Worm (Caenorhabditis elegans): ENCODE data around the gene pas-1.

pas-1 gene

ce11 chrV:14447240-14447763 lies 24.9 kb upstream of the pas-1 start, which contains the start of the genes dlat-1 and fntb-1:
Gene dlat-1 (minus strand): TSS chrV:14447290.
Gene fntb-1 (plus strand): TSS chrV:14447651.
- TF ChIP-seq Y22D7AL.16 (tag; optimal IDR thresholded peaks at IDR 0.05) = no peak
- TF ChIP-seq elt-2 (tag; optimal IDR thresholded peaks at IDR 0.05) = peak; percentile 89

ce11 chrV:14446453-14446852 lies 24.0 kb upstream of the pas-1 start:
- TF ChIP-seq T23F11.4 (GFP tag; optimal IDR thresholded peaks at IDR 0.05) = no peak
- TF ChIP-seq zip-5 (tag; optimal IDR thresholded peaks at IDR 0.05) = no peak
- TF ChIP-seq madf-2 (tag; optimal IDR thresholded peaks at IDR 0.05) = no peak
- no peak for TF ChIP-seq ceh-18 (tag; optimal IDR thresholded peaks at IDR 0.05)
- no peak for TF ChIP-seq hlh-8 (tag; optimal IDR thresholded peaks at IDR 0.05)
- TF ChIP-seq C08G9.2 (tag; optimal IDR thresholded peaks at IDR 0.05) = no peak
- no peak for TF ChIP-seq ceh-45 (GFP tag; IDR thresholded peaks at IDR 0.05)
- TF ChIP-seq ceh-31 (tag; optimal IDR thresholded peaks at IDR 0.05) = no peak
- TF ChIP-seq nfya-1 (tag; optimal IDR thresholded peaks at IDR 0.05) = no peak
- no peak for TF ChIP-seq ceh-19 (GFP tag; optimal IDR thresholded peaks at IDR 0.05)
- TF ChIP-seq ref-2 (tag; optimal IDR thresholded peaks at IDR 0.05) = no peak
- no peak for TF ChIP-seq ceh-48 (tag; optimal IDR thresholded peaks at IDR 0.05)
- no peak for TF ChIP-seq dve-1 (tag; optimal IDR thresholded peaks at IDR 0.05)
- no peak for TF ChIP-seq ztf-16 (tag; optimal IDR thresholded peaks at IDR 0.05)
- TF ChIP-seq unc-86 (tag; optimal IDR thresholded peaks at IDR 0.05) = no peak
- no peak for TF ChIP-seq hlh-30 (tag; optimal IDR thresholded peaks at IDR 0.05; ENCODE audit: insufficient read depth)
- TF ChIP-seq pat-9 (tag; optimal IDR thresholded peaks at IDR 0.05) = no peak
- TF ChIP-seq ahr-1 (tag; optimal IDR thresholded peaks at IDR 0.05) = no peak
- TF ChIP-seq eyg-1 (tag; optimal IDR thresholded peaks at IDR 0.05) = no peak
- TF ChIP-seq ceh-34 (tag; optimal IDR thresholded peaks at IDR 0.05) = no peak

- TF ChIP-seq ceh-31 (tag; optimal IDR thresholded peaks at IDR 0.05) (peak; percentile 83), lim-6 (tag; optimal IDR thresholded peaks at IDR 0.05) (peak; percentile 50), ceh-2 (tag; optimal IDR thresholded peaks at IDR 0.05) (peak; percentile 45), C08G9.2 (tag; optimal IDR thresholded peaks at IDR 0.05) (peak; percentile 68), zip-5 (tag; optimal IDR thresholded peaks at IDR 0.05) (peak; percentile 23), ceh-14 (tag; optimal IDR thresholded peaks at IDR 0.05) (peak; percentile 50), dmd-4 (tag; optimal IDR thresholded peaks at IDR 0.05; ENCODE audit: borderline replicate concordance) (peak; percentile 34), fax-1 (tag; optimal IDR thresholded peaks at IDR 0.05) (peak; percentile 25), tbx-2 (tag; optimal IDR thresholded peaks at IDR 0.05) (peak; percentile 72), tbx-7 (tag; optimal IDR thresholded peaks at IDR 0.05) (peak; percentile 25), rnt-1 (tag; optimal IDR thresholded peaks at IDR 0.05) (peak; percentile 14)
Measured at ce11 chrV:14443471-14444015, 21.1 kb upstream of the pas-1 start.

- TF ChIP-seq syd-9 (tag; optimal IDR thresholded peaks at IDR 0.05) (no peak), ceh-14 (tag; optimal IDR thresholded peaks at IDR 0.05) (no peak), sdc-2 (tag; optimal IDR thresholded peaks at IDR 0.05) (no peak), hlh-15 (tag; optimal IDR thresholded peaks at IDR 0.05) (no peak), dmd-4 (tag; optimal IDR thresholded peaks at IDR 0.05; ENCODE audit: borderline replicate concordance) (no peak), sox-2 (GFP tag; IDR thresholded peaks at IDR 0.05) (no peak), ahr-1 (tag; optimal IDR thresholded peaks at IDR 0.05) (no peak), eyg-1 (tag; optimal IDR thresholded peaks at IDR 0.05) (no peak)
Measured at ce11 chrV:14440841-14441240, 18.4 kb upstream of the pas-1 start, which contains the start of gene F23B12.4. Gene F23B12.4 (plus strand): TSS chrV:14441141.

- TF ChIP-seq odd-2 (tag; optimal IDR thresholded peaks at IDR 0.05) (no peak), K09A11.1 (tag; optimal IDR thresholded peaks at IDR 0.05; ENCODE audit: insufficient read depth) (no peak), ets-4 (tag; optimal IDR thresholded peaks at IDR 0.05) (no peak), unc-86 (tag; optimal IDR thresholded peaks at IDR 0.05) (no peak), ceh-34 (tag; optimal IDR thresholded peaks at IDR 0.05) (no peak), fax-1 (tag; optimal IDR thresholded peaks at IDR 0.05) (no peak), madf-2 (tag; optimal IDR thresholded peaks at IDR 0.05) (no peak), tbx-2 (tag; optimal IDR thresholded peaks at IDR 0.05) (no peak), elt-2 (tag; optimal IDR thresholded peaks at IDR 0.05) (no peak), ztf-16 (tag; optimal IDR thresholded peaks at IDR 0.05) (no peak), unc-55 (GFP tag; optimal IDR thresholded peaks at IDR 0.05) (no peak), ceh-19 (GFP tag; optimal IDR thresholded peaks at IDR 0.05) (no peak), T23F11.4 (GFP tag; optimal IDR thresholded peaks at IDR 0.05) (no peak), nhr-11 (tag; optimal IDR thresholded peaks at IDR 0.05) (no peak), sox-4 (tag; optimal IDR thresholded peaks at IDR 0.05) (no peak), zip-5 (tag; optimal IDR thresholded peaks at IDR 0.05) (no peak)
Measured at ce11 chrV:14439236-14439635, 16.8 kb upstream of the pas-1 start.

Data from whole organism, late embryonic.